Worm (Caenorhabditis elegans): ENCODE results near the gene grl-2.

- TF ChIP-seq ztf-4 (tag; optimal IDR thresholded peaks at IDR 0.05), result no peak
- no peak for TF ChIP-seq jun-1 (tag; optimal IDR thresholded peaks at IDR 0.05)
- no peak for TF ChIP-seq nhr-90 (tag; optimal IDR thresholded peaks at IDR 0.05; ENCODE audit: poor library complexity)
- TF ChIP-seq nhr-84 (tag; optimal IDR thresholded peaks at IDR 0.05), result no peak
- TF ChIP-seq elt-2 (tag; optimal IDR thresholded peaks at IDR 0.05), result no peak
- TF ChIP-seq ztf-11 (tag; optimal IDR thresholded peaks at IDR 0.05), result no peak
- no peak for TF ChIP-seq unc-62 (GFP tag; optimal IDR thresholded peaks at IDR 0.05)
These were observed 646 bp upstream of the grl-2 start, which contains the start of gene T16G1.3 for ce11 chrV:12944229-12944628.
